Worm (Caenorhabditis elegans): ENCODE measurements around the gene srbc-25.

srbc-25 gene

DNA sequence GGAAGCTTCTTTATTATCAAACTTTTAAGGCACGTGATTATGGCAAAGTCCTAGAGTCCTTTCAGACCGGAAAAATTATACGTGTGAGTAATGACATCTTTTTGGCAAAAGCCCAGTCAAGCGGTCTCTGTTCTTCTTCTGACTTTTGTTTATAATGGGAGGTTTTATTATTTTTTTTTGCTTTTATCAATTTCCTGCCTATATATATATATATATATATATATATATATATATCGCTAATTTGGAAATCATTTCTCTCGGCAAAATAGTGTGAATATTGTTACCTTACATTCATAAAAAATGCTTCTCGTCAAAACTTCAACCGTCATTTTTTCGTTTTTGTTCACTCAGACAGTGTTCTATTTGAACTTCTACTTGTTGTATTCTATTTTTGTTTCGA, 43.9 kb downstream of the srbc-25 start, which contains the start of gene srbc-62:
Gene srbc-62 (plus strand): TSS at position 301 of the 400 bp plus-strand sequence.
- TF ChIP-seq elt-1 (tag; optimal IDR thresholded peaks at IDR 0.05) (no peak), nhr-237 (tag; optimal IDR thresholded peaks at IDR 0.05) (no peak), ama-1 (optimal IDR thresholded peaks at IDR 0.05) (no peak), lin-15B (tag; optimal IDR thresholded peaks at IDR 0.05) (no peak), nhr-28 (tag; optimal IDR thresholded peaks at IDR 0.05) (no peak), sea-2 (GFP tag; optimal IDR thresholded peaks at IDR 0.05) (no peak)

DNA sequence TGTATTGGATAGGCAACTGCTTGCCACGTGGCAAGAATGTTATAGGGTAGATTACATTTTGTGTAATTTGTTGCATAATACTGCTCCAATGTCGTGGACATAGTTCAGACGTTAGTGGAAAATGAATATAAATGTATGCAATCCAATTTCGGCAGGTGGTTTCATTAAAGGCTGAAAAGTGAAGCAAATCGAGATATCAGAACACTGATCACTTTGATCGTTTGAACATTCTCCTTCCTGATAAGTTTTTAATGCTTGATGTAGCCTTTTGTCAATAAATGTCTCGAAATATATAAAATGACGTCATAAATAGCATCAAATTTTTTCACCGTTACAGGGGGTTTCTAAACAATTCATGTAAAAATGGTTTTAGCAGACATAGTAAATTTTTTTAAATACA, 46.5 kb downstream of the srbc-25 start, which contains the start of gene srh-109:
Gene srh-109 (minus strand): TSS at position 101 of the 400 bp plus-strand sequence.
- TF ChIP-seq fkh-2 (tag; optimal IDR thresholded peaks at IDR 0.05) (no peak), nhr-25 (tag; optimal IDR thresholded peaks at IDR 0.05) (no peak), nhr-23 (tag; optimal IDR thresholded peaks at IDR 0.05) (no peak), nhr-11 (tag; optimal IDR thresholded peaks at IDR 0.05) (no peak), pha-4 (tag; optimal IDR thresholded peaks at IDR 0.05) (no peak), lsy-12 (tag; optimal IDR thresholded peaks at IDR 0.05) (no peak), aly-2 (tag; optimal IDR thresholded peaks at IDR 0.05) (no peak), nhr-43 (tag; optimal IDR thresholded peaks at IDR 0.05; ENCODE audit: poor library complexity, severe bottlenecking) (no peak), nhr-76 (tag; optimal IDR thresholded peaks at IDR 0.05) (no peak), egl-27 (tag; optimal IDR thresholded peaks at IDR 0.05) (no peak), nhr-12 (tag; optimal IDR thresholded peaks at IDR 0.05) (no peak), ZK546.5 (tag; optimal IDR thresholded peaks at IDR 0.05) (no peak), mdl-1 (tag; optimal IDR thresholded peaks at IDR 0.05) (no peak), egl-5 (tag; optimal IDR thresholded peaks at IDR 0.05) (no peak), ceh-9 (tag; optimal IDR thresholded peaks at IDR 0.05) (no peak), hmg-11 (tag; optimal IDR thresholded peaks at IDR 0.05) (no peak), fkh-10 (GFP tag; optimal IDR thresholded peaks at IDR 0.05) (no peak), ztf-11 (tag; optimal IDR thresholded peaks at IDR 0.05) (no peak)

DNA sequence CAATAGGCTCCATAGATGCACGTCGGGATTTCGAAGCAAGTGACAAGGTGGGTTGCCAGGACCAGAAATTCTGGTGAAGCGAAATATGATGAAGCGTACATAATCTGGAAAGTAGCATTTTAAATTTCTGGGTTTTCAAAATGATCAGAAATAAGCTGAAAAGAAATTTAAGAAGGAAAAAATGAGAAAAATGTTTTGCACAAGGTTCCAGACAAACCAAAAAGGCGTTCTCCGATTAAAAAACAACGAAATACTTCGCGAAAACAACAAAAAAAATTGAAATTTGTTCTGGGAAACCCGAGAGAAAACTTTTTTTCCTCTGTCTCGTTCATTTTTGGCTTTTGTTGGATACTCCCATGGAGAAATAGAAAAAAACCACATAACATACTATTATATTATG, 49.5 kb downstream of the srbc-25 start, which contains the start of gene srh-252:
Gene srh-252 (minus strand): TSS at position 101 of the 400 bp plus-strand sequence.
- TF ChIP-seq ceh-28 (tag; optimal IDR thresholded peaks at IDR 0.05): no peak
- TF ChIP-seq lin-39 (tag; optimal IDR thresholded peaks at IDR 0.05): no peak
- TF ChIP-seq ceh-82 (tag; optimal IDR thresholded peaks at IDR 0.05): no peak
- no peak for TF ChIP-seq snpc-4 (tag; optimal IDR thresholded peaks at IDR 0.05)
- no peak for TF ChIP-seq daf-12 (tag; optimal IDR thresholded peaks at IDR 0.05)
